Worm (Caenorhabditis elegans) whole organism, L2 larva: ENCODE measurements around the gene hrpu-1.

ENCODE experiments used
- C34F6.9 ChIP-seq: fragments of 150-350 bp; optimal IDR thresholded peaks from 2 replicates; lab custom pipeline; 2014; ENCODE audit warnings: missing biosample characterization, missing genetic modification characterization
- R02D3.7 ChIP-seq: fragments of 150-350 bp; optimal IDR thresholded peaks from 2 replicates; lab custom pipeline; 2014; ENCODE audit warnings: missing biosample characterization, missing genetic modification characterization
- Y55F3AM.14 ChIP-seq: fragments of 200-800 bp; sonication (Bioruptor generic); optimal IDR thresholded peaks from 2 replicates; lab custom pipeline; 2018; ENCODE audit warnings: mild to moderate bottlenecking, missing genetic modification characterization, missing compliant biosample characterization
- ZK546.5 ChIP-seq: sonication (generic microtip); optimal IDR thresholded peaks from 2 replicates; lab custom pipeline; 2017; ENCODE audit warnings: missing biosample characterization, missing genetic modification characterization
- aly-2 ChIP-seq: fragments of 150-350 bp; optimal IDR thresholded peaks from 2 replicates; lab custom pipeline; 2014; ENCODE audit warnings: missing biosample characterization, missing genetic modification characterization
- ama-1 ChIP-seq: fragments of 150-350 bp; optimal IDR thresholded peaks from 2 replicates; lab custom pipeline; 2018; ENCODE audit warnings: inconsistent platforms
- ceh-16 ChIP-seq: fragments of 150-350 bp; optimal IDR thresholded peaks from 2 replicates; lab custom pipeline; 2014; ENCODE audit warnings: missing biosample characterization, missing genetic modification characterization
- dmd-4 ChIP-seq: sonication (generic microtip); optimal IDR thresholded peaks from 2 replicates; lab custom pipeline; 2017; ENCODE audit warnings: missing biosample characterization, missing genetic modification characterization
- egl-27 ChIP-seq: sonication (generic microtip); optimal IDR thresholded peaks from 3 replicates; lab custom pipeline; 2017; ENCODE audit warnings: missing biosample characterization, missing genetic modification reagents, missing genetic modification characterization
- elt-1 ChIP-seq: fragments of 150-350 bp; optimal IDR thresholded peaks from 2 replicates; lab custom pipeline; 2014; ENCODE audit warnings: missing biosample characterization, missing genetic modification characterization
- fos-1 ChIP-seq: fragments of 150-350 bp; optimal IDR thresholded peaks from 2 replicates; lab custom pipeline; 2014; ENCODE audit warnings: missing biosample characterization, missing genetic modification characterization
- gmeb-1 ChIP-seq: fragments of 150-350 bp; optimal IDR thresholded peaks from 2 replicates; lab custom pipeline; 2014; ENCODE audit warnings: missing biosample characterization, missing genetic modification characterization
- lin-11 ChIP-seq: fragments of 150-350 bp; sonication (generic microtip); optimal IDR thresholded peaks from 2 replicates; lab custom pipeline; 2014; ENCODE audit warnings: missing biosample characterization, missing genetic modification characterization, inconsistent platforms, mixed read lengths
- lin-13 ChIP-seq: fragments of 150-350 bp; optimal IDR thresholded peaks from 2 replicates; lab custom pipeline; 2014; ENCODE audit warnings: missing biosample characterization, missing genetic modification reagents, missing genetic modification characterization
- lsy-2 ChIP-seq, 2 experiments: fragments of 150-350 bp in 1 of 2; sonication (generic microtip) in 1 of 2; optimal IDR thresholded peaks; 2 replicates each; lab custom pipeline; 2014 to 2017; ENCODE audit warnings: missing biosample characterization in 2 of 2, missing genetic modification characterization in 2 of 2
- mbf-1 ChIP-seq: sonication (generic microtip); optimal IDR thresholded peaks from 2 replicates; lab custom pipeline; 2017; ENCODE audit warnings: missing biosample characterization, missing genetic modification characterization
- mdl-1 ChIP-seq, 2 experiments: fragments of 150-350 bp in 1 of 2; sonication (generic microtip) in 1 of 2; optimal IDR thresholded peaks; 2 replicates each; lab custom pipeline; 2017; ENCODE audit warnings: missing biosample characterization in 2 of 2, missing genetic modification characterization in 2 of 2
- nhr-10 ChIP-seq: sonication (generic microtip); optimal IDR thresholded peaks from 2 replicates; lab custom pipeline; 2017; ENCODE audit warnings: missing biosample characterization, missing genetic modification characterization
- nhr-11 ChIP-seq: fragments of 150-350 bp; optimal IDR thresholded peaks from 2 replicates; lab custom pipeline; 2014; ENCODE audit warnings: missing biosample characterization, missing genetic modification characterization
- nhr-129 ChIP-seq: fragments of 150-350 bp; optimal IDR thresholded peaks from 2 replicates; lab custom pipeline; 2014; ENCODE audit warnings: missing biosample characterization, missing genetic modification characterization
- nhr-21 ChIP-seq: fragments of 150-350 bp; optimal IDR thresholded peaks from 2 replicates; lab custom pipeline; 2014; ENCODE audit warnings: missing biosample characterization, missing genetic modification characterization
- nhr-23 ChIP-seq: fragments of 150-350 bp; optimal IDR thresholded peaks from 2 replicates; lab custom pipeline; 2014; ENCODE audit warnings: missing biosample characterization, missing genetic modification reagents, missing genetic modification characterization
- nhr-237 ChIP-seq: fragments of 150-350 bp; optimal IDR thresholded peaks from 2 replicates; lab custom pipeline; 2014; ENCODE audit warnings: missing biosample characterization, missing genetic modification characterization
- nhr-25 ChIP-seq: fragments of 150-350 bp; sonication (generic microtip); optimal IDR thresholded peaks from 3 replicates; lab custom pipeline; 2014; ENCODE audit warnings: missing biosample characterization, missing genetic modification characterization
- nhr-77 ChIP-seq: fragments of 150-350 bp; optimal IDR thresholded peaks from 2 replicates; lab custom pipeline; 2014; ENCODE audit warnings: missing biosample characterization, missing genetic modification characterization
- peb-1 ChIP-seq: fragments of 150-350 bp; optimal IDR thresholded peaks from 2 replicates; lab custom pipeline; 2014; ENCODE audit warnings: missing biosample characterization, missing genetic modification characterization
- sma-3 ChIP-seq: sonication (generic microtip); optimal IDR thresholded peaks from 2 replicates; lab custom pipeline; 2016; ENCODE audit warnings: missing genetic modification reagents, missing genetic modification characterization, missing compliant biosample characterization
- sma-9 ChIP-seq, 2 experiments: fragments of 150-350 bp in 1 of 2; sonication (generic microtip) in 1 of 2; optimal IDR thresholded peaks; 2 replicates each; lab custom pipeline; 2014 to 2016; ENCODE audit warnings: missing genetic modification characterization in 2 of 2, mild to moderate bottlenecking in 1 of 2, missing biosample characterization in 1 of 2, missing compliant biosample characterization in 1 of 2, missing genetic modification reagents in 1 of 2, moderate library complexity in 1 of 2
- unc-39 ChIP-seq: fragments of 150-350 bp; optimal IDR thresholded peaks from 2 replicates; lab custom pipeline; 2014; ENCODE audit warnings: missing biosample characterization, missing genetic modification characterization
- unc-55 ChIP-seq: fragments of 150-350 bp; sonication (generic microtip); optimal IDR thresholded peaks from 3 replicates; lab custom pipeline; 2014; ENCODE audit warnings: missing biosample characterization, missing genetic modification reagents, missing genetic modification characterization
- unc-62 ChIP-seq: fragments of 150-350 bp; optimal IDR thresholded peaks from 2 replicates; lab custom pipeline; 2014; ENCODE audit warnings: missing biosample characterization, missing genetic modification reagents, missing genetic modification characterization
- zag-1 ChIP-seq: fragments of 150-350 bp; optimal IDR thresholded peaks from 2 replicates; lab custom pipeline; 2014; ENCODE audit warnings: missing biosample characterization, missing genetic modification characterization
- ztf-1 ChIP-seq: fragments of 200-800 bp; sonication (Bioruptor generic); conservative IDR thresholded peaks from 2 replicates; pipeline ENCODE4 v1.3.6; 2022; ENCODE audit warnings: missing genetic modification characterization, missing compliant biosample characterization
- ztf-11 ChIP-seq: sonication (generic microtip); optimal IDR thresholded peaks from 2 replicates; lab custom pipeline; 2017; ENCODE audit warnings: missing biosample characterization, missing genetic modification characterization
- ztf-4 ChIP-seq: fragments of 150-350 bp; optimal IDR thresholded peaks from 2 replicates; lab custom pipeline; 2014; ENCODE audit warnings: missing biosample characterization, missing genetic modification characterization

hrpu-1 gene

DNA sequence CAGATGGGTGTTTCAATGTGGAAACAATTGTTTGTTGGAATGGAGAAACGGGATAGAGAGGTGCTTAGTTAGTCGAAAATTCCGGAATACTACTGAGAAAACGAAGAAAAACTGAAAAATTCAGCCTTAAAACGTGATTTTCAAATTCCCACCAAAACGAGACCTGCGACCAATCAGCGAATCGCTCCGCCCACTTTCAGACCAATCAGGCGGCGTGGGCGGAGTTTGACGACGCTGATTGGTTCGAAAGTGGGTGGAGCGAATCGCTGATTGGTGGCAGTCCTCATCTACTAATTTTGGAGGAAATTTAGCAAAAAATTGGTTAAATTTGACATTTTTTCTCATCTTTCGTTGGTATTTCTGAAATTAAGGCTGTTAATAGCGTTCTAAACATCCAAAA is 12.1 kb upstream of the hrpu-1 start:
- TF ChIP-seq nhr-23 (tag; lab: Kevin White, UChicago) (no peak), mbf-1 (tag; lab: Kevin White, UChicago) (no peak), zag-1 (tag; lab: Kevin White, UChicago) (no peak), lin-11 (tag; lab: Kevin White, UChicago) (no peak), C34F6.9 (tag; lab: Kevin White, UChicago) (no peak), nhr-77 (tag; lab: Kevin White, UChicago) (no peak), ztf-1 (GFP tag; lab: Robert Waterston, UW) (no peak), unc-62 (GFP tag; lab: Kevin White, UChicago) (no peak)

- TF ChIP-seq lin-13 (GFP tag; lab: Kevin White, UChicago) (no peak), sma-3 (GFP tag; lab: Kevin White, UChicago) (no peak), unc-39 (tag; lab: Kevin White, UChicago) (no peak), egl-27 (tag; lab: Kevin White, UChicago) (no peak), gmeb-1 (tag; lab: Kevin White, UChicago) (no peak), fos-1 (tag; lab: Kevin White, UChicago) (no peak), R02D3.7 (tag; lab: Kevin White, UChicago) (no peak), nhr-21 (tag; lab: Kevin White, UChicago) (no peak), ZK546.5 (tag; lab: Kevin White, UChicago) (no peak), unc-62 (GFP tag; lab: Kevin White, UChicago) (no peak), C34F6.9 (tag; lab: Kevin White, UChicago) (no peak), mbf-1 (tag; lab: Kevin White, UChicago) (no peak), lsy-2 (tag; optimal IDR thresholded peaks at IDR 0.05; lab: Kevin White, UChicago) (no peak), aly-2 (no peak), ztf-1 (GFP tag; lab: Robert Waterston, UW) (no peak), nhr-10 (tag; lab: Kevin White, UChicago) (no peak), sma-9 (GFP tag; optimal IDR thresholded peaks at IDR 0.05; lab: Kevin White, UChicago) (no peak), sma-9 (tag; optimal IDR thresholded peaks at IDR 0.05; lab: Kevin White, UChicago) (no peak), nhr-129 (no peak), ztf-4 (tag; lab: Kevin White, UChicago) (no peak)
Observed at ce11 chrIV:15027884-15028283, 11.5 kb upstream of the hrpu-1 start.

DNA sequence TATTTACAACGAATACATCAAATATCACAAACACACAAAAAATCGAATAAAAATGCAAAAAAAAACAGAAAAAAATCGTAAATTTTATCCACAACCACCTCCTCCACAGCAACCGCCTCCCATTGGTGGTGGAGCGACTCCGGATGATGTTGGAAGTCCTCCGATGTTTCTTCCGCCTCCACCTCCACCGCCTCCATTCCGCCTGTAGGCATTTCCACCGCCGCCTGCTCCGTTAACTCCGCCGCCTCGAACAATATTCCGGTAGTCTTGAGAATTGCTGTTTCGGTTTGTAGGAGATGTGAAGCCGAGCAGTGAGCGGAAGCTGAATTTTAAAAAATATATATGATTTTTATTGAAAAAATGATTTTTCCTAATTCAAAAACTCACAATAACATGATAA is 11.0 kb upstream of the hrpu-1 start:
- TF ChIP-seq aly-2, result no peak
- no peak for TF ChIP-seq peb-1 (tag; lab: Kevin White, UChicago)
- no peak for TF ChIP-seq egl-27 (tag; lab: Kevin White, UChicago)
- TF ChIP-seq R02D3.7 (tag; lab: Kevin White, UChicago), result no peak
- no peak for TF ChIP-seq unc-55 (GFP tag; lab: Kevin White, UChicago)
- TF ChIP-seq sma-9 (GFP tag; optimal IDR thresholded peaks at IDR 0.05; lab: Kevin White, UChicago), result no peak
- TF ChIP-seq sma-9 (tag; optimal IDR thresholded peaks at IDR 0.05; lab: Kevin White, UChicago), result no peak

DNA sequence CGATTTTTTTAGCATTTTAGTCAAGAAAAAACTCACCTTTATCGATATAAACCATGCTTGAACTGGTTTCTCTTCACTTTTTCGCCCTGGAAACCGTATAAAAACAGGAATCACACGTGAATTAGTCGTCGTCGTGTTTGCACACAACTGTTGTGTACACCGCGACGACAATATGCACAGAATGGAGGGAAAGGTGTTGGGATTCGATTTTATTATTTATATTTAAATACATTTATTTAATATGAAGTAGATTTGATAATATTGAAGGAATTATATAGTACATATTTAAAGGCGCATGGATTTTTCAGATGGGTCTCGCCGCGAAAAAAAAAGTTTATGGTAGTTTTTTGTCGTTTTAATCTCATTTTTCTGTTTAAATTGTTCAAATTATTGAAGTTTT is 10.5 kb upstream of the hrpu-1 start, which contains the start of gene Y41E3.8:
Y41E3.8 (minus strand) TSS at position 88 of the 400 bp plus-strand sequence.
- TF ChIP-seq unc-55 (GFP tag; lab: Kevin White, UChicago) (peak; percentile 35), nhr-11 (tag; lab: Kevin White, UChicago) (no peak), gmeb-1 (tag; lab: Kevin White, UChicago) (peak; percentile 55), mdl-1 (tag; optimal IDR thresholded peaks at IDR 0.05; lab: Kevin White, UChicago) (peak in 1 of 2 experiments; percentile 8), nhr-25 (peak; percentile 6), egl-27 (tag; lab: Kevin White, UChicago) (no peak), ztf-11 (tag; lab: Kevin White, UChicago) (no peak), nhr-129 (peak; percentile 62), lsy-2 (tag; optimal IDR thresholded peaks at IDR 0.05; lab: Kevin White, UChicago) (peak in 1 of 2 experiments; percentile 54), nhr-21 (tag; lab: Kevin White, UChicago) (peak; percentile 10), C34F6.9 (tag; lab: Kevin White, UChicago) (peak; percentile 16), Y55F3AM.14 (GFP tag; lab: Kevin White, UChicago) (no peak), dmd-4 (tag; lab: Kevin White, UChicago) (no peak)
- TF ChIP-seq, all 48 proteins: peak for 8

ce11 chrIV:15029565-15029964 is 9.9 kb upstream of the hrpu-1 start:
- TF ChIP-seq ama-1 (lab: Kevin White, UChicago) (no peak), nhr-237 (no peak), nhr-77 (tag; lab: Kevin White, UChicago) (no peak), nhr-10 (tag; lab: Kevin White, UChicago) (no peak), sma-9 (GFP tag; optimal IDR thresholded peaks at IDR 0.05; lab: Kevin White, UChicago) (no peak), sma-9 (tag; optimal IDR thresholded peaks at IDR 0.05; lab: Kevin White, UChicago) (no peak), lin-11 (tag; lab: Kevin White, UChicago) (no peak), unc-62 (GFP tag; lab: Kevin White, UChicago) (no peak), Y55F3AM.14 (GFP tag; lab: Kevin White, UChicago) (no peak), ceh-16 (tag; lab: Kevin White, UChicago) (no peak), ztf-1 (GFP tag; lab: Robert Waterston, UW) (no peak), elt-1 (tag; lab: Kevin White, UChicago) (no peak), nhr-23 (tag; lab: Kevin White, UChicago) (no peak)
